Worm (Caenorhabditis elegans) whole organism, early embryonic: ENCODE results near the gene des-2.

Experiments used
- B0310.2 ChIP-seq: sonication (generic microtip); optimal IDR thresholded peaks from 2 replicates; lab custom pipeline; 2016; ENCODE audit warnings: mild to moderate bottlenecking, missing genetic modification characterization, missing compliant biosample characterization
- F13C5.2 ChIP-seq: sonication (generic microtip); optimal IDR thresholded peaks from 2 replicates; lab custom pipeline; 2017; ENCODE audit warnings: mild to moderate bottlenecking, missing genetic modification characterization, inconsistent platforms, missing compliant biosample characterization
- ama-1 ChIP-seq: fragments of 150-350 bp; optimal IDR thresholded peaks from 2 replicates; lab custom pipeline; 2014
- ceh-13 ChIP-seq: fragments of 200-800 bp; sonication (Bioruptor generic); optimal IDR thresholded peaks from 2 replicates; lab custom pipeline; 2018; ENCODE audit warnings: mild to moderate bottlenecking, missing genetic modification characterization, missing compliant biosample characterization
- ceh-36 ChIP-seq: sonication (generic microtip); optimal IDR thresholded peaks from 2 replicates; lab custom pipeline; 2016; ENCODE audit warnings: missing genetic modification characterization, inconsistent platforms, missing compliant biosample characterization
- flt-1 ChIP-seq: fragments of 200-800 bp; sonication (Bioruptor generic); IDR thresholded peaks from 2 replicates; pipeline ENCODE4 v1.3.6; 2022; ENCODE audit warnings: missing genetic modification characterization, missing compliant biosample characterization
- hmbx-1 ChIP-seq: sonication (generic microtip); optimal IDR thresholded peaks from 2 replicates; lab custom pipeline; 2016; ENCODE audit warnings: mild to moderate bottlenecking, missing genetic modification characterization, missing compliant biosample characterization
- sea-1 ChIP-seq: fragments of 200-800 bp; sonication (Bioruptor generic); conservative IDR thresholded peaks from 2 replicates; pipeline ENCODE4 v1.3.6; 2022; ENCODE audit warnings: missing genetic modification characterization, missing compliant biosample characterization
- tbx-37 ChIP-seq: fragments of 200-800 bp; sonication (Bioruptor generic); conservative IDR thresholded peaks from 2 replicates; pipeline ENCODE4 v1.3.6; 2022; ENCODE audit warnings: missing genetic modification reagents, missing genetic modification characterization, missing compliant biosample characterization

- TF ChIP-seq ceh-13 (no peak), F13C5.2 (tag; lab: Kevin White, UChicago) (no peak), ceh-36 (no peak), sea-1 (GFP tag; lab: Robert Waterston, UW) (no peak), B0310.2 (tag; lab: Kevin White, UChicago) (no peak), tbx-37 (GFP tag; lab: Robert Waterston, UW) (no peak), hmbx-1 (no peak), flt-1 (no peak), ama-1 (lab: Kevin White, UChicago) (no peak)
Measured at ce11 chrV:11421605-11422004, at the start of gene des-2.
